Worm (Caenorhabditis elegans) whole organism, L3 larva: Measurements from ENCODE around the gene T12G3.2.

Experiments
- R02D3.7 ChIP-seq: fragments of 150-350 bp; optimal IDR thresholded peaks from 2 replicates; lab custom pipeline; 2014; ENCODE audit warnings: missing biosample characterization, missing genetic modification characterization
- ZK546.5 ChIP-seq: sonication (generic microtip); optimal IDR thresholded peaks from 2 replicates; lab custom pipeline; 2017; ENCODE audit warnings: missing biosample characterization, missing genetic modification characterization
- aly-2 ChIP-seq: fragments of 150-350 bp; optimal IDR thresholded peaks from 2 replicates; lab custom pipeline; 2014; ENCODE audit warnings: missing biosample characterization, missing genetic modification characterization
- ama-1 ChIP-seq: fragments of 150-350 bp; optimal IDR thresholded peaks from 2 replicates; lab custom pipeline; 2018
- ceh-16 ChIP-seq: sonication (generic microtip); optimal IDR thresholded peaks from 2 replicates; lab custom pipeline; 2017; ENCODE audit warnings: missing biosample characterization, missing genetic modification characterization
- ceh-28 ChIP-seq: fragments of 150-350 bp; optimal IDR thresholded peaks from 2 replicates; lab custom pipeline; 2014; ENCODE audit warnings: missing biosample characterization, missing genetic modification reagents, missing genetic modification characterization
- egl-27 ChIP-seq: sonication (generic microtip); optimal IDR thresholded peaks from 4 replicates; lab custom pipeline; 2017; ENCODE audit warnings: missing biosample characterization, missing genetic modification reagents, missing genetic modification characterization
- egl-5 ChIP-seq: fragments of 150-350 bp; optimal IDR thresholded peaks from 2 replicates; lab custom pipeline; 2017; ENCODE audit warnings: missing biosample characterization, missing genetic modification reagents, missing genetic modification characterization, inconsistent platforms
- elt-2 ChIP-seq: sonication (generic microtip); optimal IDR thresholded peaks from 2 replicates; lab custom pipeline; 2016; ENCODE audit warnings: missing genetic modification reagents, mild to moderate bottlenecking, missing genetic modification characterization, missing compliant biosample characterization
- elt-3 ChIP-seq, 3 experiments: fragments of 150-350 bp in 1 of 3; sonication (generic microtip) in 2 of 3; optimal IDR thresholded peaks; 2 replicates in 2 of 3; 4 replicates in 1 of 3; lab custom pipeline; 2014 to 2017; ENCODE audit warnings: missing biosample characterization in 3 of 3, missing genetic modification characterization in 3 of 3
- eor-1 ChIP-seq, 2 experiments: fragments of 150-350 bp; optimal IDR thresholded peaks; 2 replicates each; lab custom pipeline; 2014 to 2018; ENCODE audit warnings: missing biosample characterization in 2 of 2, missing genetic modification characterization in 2 of 2
- fkh-10 ChIP-seq: sonication (generic microtip); optimal IDR thresholded peaks from 2 replicates; lab custom pipeline; 2017; ENCODE audit warnings: missing biosample characterization, missing genetic modification reagents, missing genetic modification characterization
- fkh-2 ChIP-seq: fragments of 150-350 bp; optimal IDR thresholded peaks from 2 replicates; lab custom pipeline; 2014; ENCODE audit warnings: missing biosample characterization, missing genetic modification reagents, missing genetic modification characterization
- fos-1 ChIP-seq: fragments of 150-350 bp; optimal IDR thresholded peaks from 2 replicates; lab custom pipeline; 2014; ENCODE audit warnings: missing biosample characterization, missing genetic modification characterization
- jun-1 ChIP-seq: fragments of 150-350 bp; optimal IDR thresholded peaks from 2 replicates; lab custom pipeline; 2014; ENCODE audit warnings: missing biosample characterization, missing genetic modification reagents, missing genetic modification characterization
- lin-15B ChIP-seq: fragments of 150-350 bp; optimal IDR thresholded peaks from 2 replicates; lab custom pipeline; 2014; ENCODE audit warnings: missing biosample characterization, missing genetic modification characterization
- lsy-12 ChIP-seq: sonication (generic microtip); optimal IDR thresholded peaks from 2 replicates; lab custom pipeline; 2016; ENCODE audit warnings: mild to moderate bottlenecking, missing genetic modification characterization, missing compliant biosample characterization
- mdl-1 ChIP-seq: fragments of 150-350 bp; optimal IDR thresholded peaks from 2 replicates; lab custom pipeline; 2014; ENCODE audit warnings: missing biosample characterization, missing genetic modification characterization
- mml-1 ChIP-seq: fragments of 150-350 bp; sonication (generic microtip); optimal IDR thresholded peaks from 3 replicates; lab custom pipeline; 2014; ENCODE audit warnings: missing biosample characterization, missing genetic modification characterization
- nhr-12 ChIP-seq: fragments of 150-350 bp; optimal IDR thresholded peaks from 2 replicates; lab custom pipeline; 2014; ENCODE audit warnings: missing biosample characterization, missing genetic modification characterization
- nhr-23 ChIP-seq: fragments of 150-350 bp; optimal IDR thresholded peaks from 2 replicates; lab custom pipeline; 2014; ENCODE audit warnings: missing biosample characterization, missing genetic modification reagents, missing genetic modification characterization
- nhr-25 ChIP-seq: sonication (generic microtip); optimal IDR thresholded peaks from 2 replicates; lab custom pipeline; 2017; ENCODE audit warnings: missing biosample characterization, missing genetic modification characterization
- nhr-28 ChIP-seq: fragments of 150-350 bp; optimal IDR thresholded peaks from 2 replicates; lab custom pipeline; 2014; ENCODE audit warnings: missing biosample characterization, missing genetic modification characterization
- nhr-43 ChIP-seq: sonication (generic microtip); optimal IDR thresholded peaks from 2 replicates; lab custom pipeline; 2016; ENCODE audit warnings: mild to moderate bottlenecking, missing genetic modification characterization, missing compliant biosample characterization; ENCODE audit not compliant: poor library complexity, severe bottlenecking
- nhr-77 ChIP-seq: fragments of 150-350 bp; optimal IDR thresholded peaks from 2 replicates; lab custom pipeline; 2014; ENCODE audit warnings: missing biosample characterization, missing genetic modification characterization
- pha-4 ChIP-seq: fragments of 150-350 bp; optimal IDR thresholded peaks from 2 replicates; lab custom pipeline; 2014; ENCODE audit warnings: missing biosample characterization, missing genetic modification reagents, missing genetic modification characterization
- pqm-1 ChIP-seq: fragments of 150-350 bp; optimal IDR thresholded peaks from 2 replicates; lab custom pipeline; 2017; ENCODE audit warnings: missing biosample characterization, missing genetic modification characterization, inconsistent platforms
- sea-2 ChIP-seq: fragments of 150-350 bp; sonication (generic microtip); optimal IDR thresholded peaks from 4 replicates; lab custom pipeline; 2014; ENCODE audit warnings: missing biosample characterization, missing genetic modification reagents, missing genetic modification characterization
- snpc-4 ChIP-seq: fragments of 150-350 bp; optimal IDR thresholded peaks from 2 replicates; lab custom pipeline; 2014; ENCODE audit warnings: missing biosample characterization, missing genetic modification characterization
- tbx-2 ChIP-seq: sonication (generic microtip); optimal IDR thresholded peaks from 2 replicates; lab custom pipeline; 2016; ENCODE audit warnings: mild to moderate bottlenecking, missing genetic modification characterization, missing compliant biosample characterization
- unc-62 ChIP-seq: fragments of 150-350 bp; sonication (generic microtip); optimal IDR thresholded peaks from 4 replicates; lab custom pipeline; 2014; ENCODE audit warnings: missing biosample characterization, missing genetic modification reagents, missing genetic modification characterization
- zag-1 ChIP-seq: fragments of 150-350 bp; optimal IDR thresholded peaks from 2 replicates; lab custom pipeline; 2014; ENCODE audit warnings: missing biosample characterization, missing genetic modification characterization
- ztf-11 ChIP-seq: fragments of 150-350 bp; optimal IDR thresholded peaks from 2 replicates; lab custom pipeline; 2014; ENCODE audit warnings: missing biosample characterization, missing genetic modification characterization

T12G3.2 gene

ce11 chrIV:12046524-12047203 is at the start of gene T12G3.2:
Gene T12G3.2 (minus strand): TSS chrIV:12046967.
- TF ChIP-seq nhr-25 (tag; lab: Kevin White, UChicago) (peak; percentile 1), nhr-43 (tag; lab: Kevin White, UChicago) (peak; percentile 16), nhr-23 (tag; lab: Kevin White, UChicago) (peak; percentile 13), pha-4 (peak; percentile 28), elt-3 (tag; optimal IDR thresholded peaks at IDR 0.05; lab: Kevin White, UChicago) (peak in 1 of 3 experiments; percentile 59), lsy-12 (tag; lab: Kevin White, UChicago) (peak; percentile 1), pqm-1 (tag; lab: Kevin White, UChicago) (peak; percentile 52), sea-2 (GFP tag; lab: Kevin White, UChicago) (no peak), ceh-28 (tag; lab: Kevin White, UChicago) (peak; percentile 7), elt-2 (tag; lab: Kevin White, UChicago) (peak; percentile 82), egl-27 (no peak), ama-1 (lab: Kevin White, UChicago) (no peak), jun-1 (peak; percentile 10), mdl-1 (no peak)

DNA sequence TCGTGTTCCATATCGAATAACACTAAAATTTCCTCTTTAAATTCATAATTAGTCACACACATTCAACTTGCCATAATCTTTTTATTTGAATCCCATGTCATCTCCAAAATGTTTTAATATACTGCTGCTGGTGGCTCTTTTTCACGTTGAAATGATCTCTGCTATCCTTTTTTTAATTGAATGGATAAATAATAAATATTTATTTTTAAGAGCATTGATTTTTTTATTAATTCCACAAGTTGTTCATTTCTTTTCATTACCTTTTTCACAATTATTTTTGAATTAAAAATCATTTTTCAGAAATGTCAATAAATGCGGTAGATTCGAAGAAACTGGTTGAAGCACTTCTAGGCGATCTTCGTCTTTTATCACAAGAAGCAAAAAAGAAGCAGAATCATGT is 49.7 kb upstream of the T12G3.2 start, which contains the start of gene mon-2:
mon-2 (plus strand) TSS at position 301 of the 400 bp plus-strand sequence.
- TF ChIP-seq zag-1 (tag; lab: Kevin White, UChicago), result no peak
- TF ChIP-seq ztf-11 (tag; lab: Kevin White, UChicago), result no peak
- no peak for TF ChIP-seq snpc-4 (tag; lab: Kevin White, UChicago)
- no peak for TF ChIP-seq ceh-28 (tag; lab: Kevin White, UChicago)
- TF ChIP-seq fos-1 (tag; lab: Kevin White, UChicago), result no peak
- TF ChIP-seq lin-15B (tag; lab: Kevin White, UChicago), result no peak
- no peak for TF ChIP-seq nhr-25 (tag; lab: Kevin White, UChicago)
- no peak for TF ChIP-seq nhr-77 (tag; lab: Kevin White, UChicago)
- TF ChIP-seq pha-4, result no peak
- TF ChIP-seq egl-27, result no peak

DNA sequence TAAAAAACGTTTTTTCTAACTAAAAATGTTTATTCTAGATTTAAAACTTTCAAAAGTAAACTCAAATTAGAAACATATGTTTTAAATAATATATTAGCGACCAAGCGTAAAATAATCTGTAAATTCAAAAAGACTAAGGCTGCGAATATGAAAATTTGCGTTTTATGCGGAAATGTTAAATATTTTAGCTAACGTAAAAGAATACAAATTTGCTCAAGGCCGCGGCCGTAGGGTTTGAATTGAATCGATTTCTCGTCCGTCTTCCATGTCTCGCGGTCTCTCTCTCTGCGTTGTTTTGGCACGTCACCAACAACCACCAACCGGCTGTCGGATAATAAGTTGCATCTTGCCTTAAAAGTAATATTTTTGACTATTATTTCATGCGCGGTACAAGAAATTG is 47.1 kb upstream of the T12G3.2 start, which contains the start of gene F11A10.5:
F11A10.5 (plus strand) TSS at position 301 of the 400 bp plus-strand sequence.
- TF ChIP-seq nhr-25 (tag; lab: Kevin White, UChicago), result peak; percentile 22
- no peak for TF ChIP-seq mdl-1
- TF ChIP-seq lin-15B (tag; lab: Kevin White, UChicago), result peak; percentile 41
- TF ChIP-seq aly-2 (tag; lab: Kevin White, UChicago), result no peak
- TF ChIP-seq nhr-23 (tag; lab: Kevin White, UChicago), result peak; percentile 7

- no peak for TF ChIP-seq zag-1 (tag; lab: Kevin White, UChicago)
- no peak for TF ChIP-seq mml-1 (tag; lab: Kevin White, UChicago)
- no peak for TF ChIP-seq fkh-2
- TF ChIP-seq fkh-10, result no peak
- TF ChIP-seq nhr-77 (tag; lab: Kevin White, UChicago), result no peak
- TF ChIP-seq eor-1 (tag; optimal IDR thresholded peaks at IDR 0.05; lab: Kevin White, UChicago), result no peak
- TF ChIP-seq egl-5 (tag; lab: Kevin White, UChicago), result no peak
- TF ChIP-seq ZK546.5 (tag; lab: Kevin White, UChicago), result no peak
- TF ChIP-seq, all 47 proteins: peak for 0
Observed at ce11 chrIV:12093384-12093783, 46.6 kb upstream of the T12G3.2 start, which contains the start of gene cpsf-4. Gene cpsf-4 (minus strand): TSS chrIV:12093445.

DNA sequence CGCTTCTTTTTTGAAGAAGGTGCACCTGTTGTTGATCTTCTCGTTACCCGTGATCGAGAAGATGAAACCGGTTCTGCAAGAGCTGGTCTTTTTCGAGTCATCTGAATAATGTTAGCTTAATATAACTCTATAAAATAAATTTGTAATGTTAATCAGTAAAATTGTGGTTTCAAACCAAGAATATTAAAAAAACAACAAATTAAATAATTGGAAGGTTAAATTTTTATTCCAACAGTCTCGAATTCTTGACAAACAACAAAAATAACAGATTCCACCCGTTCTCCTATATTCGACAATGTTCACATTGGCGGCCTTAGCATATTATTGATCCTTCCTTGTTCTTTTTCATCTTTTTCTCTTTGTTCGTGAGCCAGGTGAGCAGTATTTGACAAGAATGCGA is 45.3 kb upstream of the T12G3.2 start, which contains the start of gene mig-32:
mig-32 (minus strand) TSS at position 101 of the 400 bp plus-strand sequence.
- TF ChIP-seq mdl-1, result no peak
- no peak for TF ChIP-seq tbx-2 (tag; lab: Kevin White, UChicago)
- no peak for TF ChIP-seq fkh-10
- no peak for TF ChIP-seq zag-1 (tag; lab: Kevin White, UChicago)
- no peak for TF ChIP-seq ZK546.5 (tag; lab: Kevin White, UChicago)
- TF ChIP-seq egl-5 (tag; lab: Kevin White, UChicago), result no peak
- TF ChIP-seq nhr-28, result no peak
- TF ChIP-seq nhr-12, result no peak

DNA sequence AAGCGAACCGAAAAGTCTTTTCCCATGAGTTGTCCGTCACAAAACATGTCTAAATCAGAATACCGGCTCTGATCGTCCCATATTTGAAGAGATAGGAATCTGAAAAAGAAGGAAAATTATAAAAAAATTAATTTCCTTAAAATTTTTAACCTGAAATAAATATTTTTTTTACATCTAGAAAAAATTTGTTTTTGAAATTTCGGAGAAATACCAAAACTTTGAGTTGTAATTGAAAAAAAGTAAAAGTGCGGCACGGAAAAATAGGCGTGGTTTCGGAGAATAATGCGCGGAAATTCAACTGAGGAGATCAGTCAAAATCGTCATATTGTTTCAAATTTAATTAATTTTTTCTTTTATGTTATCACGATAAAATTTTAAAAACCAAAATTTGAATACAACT is 42.8 kb upstream of the T12G3.2 start, which contains the start of gene F11A10.6:
F11A10.6 (minus strand) TSS at position 101 of the 400 bp plus-strand sequence.
- TF ChIP-seq ceh-16, result no peak
- TF ChIP-seq unc-62 (GFP tag; lab: Kevin White, UChicago), result no peak
- TF ChIP-seq R02D3.7, result no peak
- TF ChIP-seq egl-27, result no peak
